Worm (Caenorhabditis elegans) whole organism, midembryonic: ENCODE measurements around the gene glb-15.

ENCODE experiments used
- T22C8.4 ChIP-seq: fragments of 200-800 bp; sonication (Bioruptor generic); IDR thresholded peaks from 2 replicates; pipeline ENCODE4 v1.3.6; 2022; ENCODE audit warnings: missing genetic modification characterization, missing compliant biosample characterization
- cog-1 ChIP-seq: sonication (generic microtip); optimal IDR thresholded peaks from 2 replicates; lab custom pipeline; 2016; ENCODE audit warnings: missing genetic modification characterization, missing compliant biosample characterization
- flt-1 ChIP-seq: fragments of 200-800 bp; sonication (Bioruptor generic); IDR thresholded peaks from 2 replicates; pipeline ENCODE4 v1.3.6; 2022; ENCODE audit warnings: missing genetic modification characterization, missing compliant biosample characterization
- klf-2 ChIP-seq: fragments of 200-800 bp; sonication (Bioruptor generic); conservative IDR thresholded peaks from 2 replicates; pipeline ENCODE4 v1.3.6; 2022; ENCODE audit warnings: missing genetic modification reagents, missing genetic modification characterization, missing compliant biosample characterization
- med-1 ChIP-seq: sonication (generic microtip); optimal IDR thresholded peaks from 2 replicates; lab custom pipeline; 2017; ENCODE audit warnings: missing genetic modification characterization, mild to moderate bottlenecking, missing compliant biosample characterization, antibody characterized with exemption, missing genetic modification reagents; ENCODE audit not compliant: insufficient read depth
- ref-1 ChIP-seq: fragments of 200-800 bp; sonication (Bioruptor generic); conservative IDR thresholded peaks from 2 replicates; pipeline ENCODE4 v1.3.6; 2022; ENCODE audit warnings: missing genetic modification reagents, missing genetic modification characterization, missing compliant biosample characterization
- tab-1 ChIP-seq: fragments of 200-800 bp; sonication (Bioruptor generic); IDR thresholded peaks from 2 replicates; pipeline ENCODE4 v1.3.6; 2022; ENCODE audit warnings: missing genetic modification characterization, missing compliant biosample characterization
- ztf-23 ChIP-seq: fragments of 200-800 bp; sonication (Bioruptor generic); IDR thresholded peaks from 2 replicates; pipeline ENCODE4 v1.3.6; 2022; ENCODE audit warnings: missing genetic modification reagents, missing genetic modification characterization, missing compliant biosample characterization
- ztf-29 ChIP-seq: fragments of 200-800 bp; sonication (Bioruptor generic); IDR thresholded peaks from 2 replicates; pipeline ENCODE4 v1.3.6; 2022; ENCODE audit warnings: missing genetic modification reagents, missing genetic modification characterization, missing compliant biosample characterization

The glb-15 gene

DNA sequence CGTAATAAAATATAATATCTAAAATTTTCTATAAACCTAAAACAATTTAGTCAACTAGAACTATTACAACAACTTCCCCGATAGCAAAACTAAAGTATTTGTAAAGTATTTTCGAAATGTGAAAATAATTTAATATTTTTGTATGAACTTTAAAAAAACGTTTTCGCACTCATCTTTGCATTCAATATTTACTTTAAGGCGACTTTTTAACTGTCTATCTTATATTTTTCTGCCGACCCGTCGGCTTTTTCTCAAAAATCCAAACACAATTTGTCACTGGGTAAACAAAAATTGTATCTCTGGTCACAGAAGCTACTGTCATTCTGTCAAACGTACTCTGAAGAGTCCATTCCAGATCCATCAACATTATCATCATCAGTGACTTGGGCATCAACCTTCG, 12.8 kb downstream of the glb-15 start:
- TF ChIP-seq ref-1 (GFP tag; lab: Robert Waterston, UW) (no peak), ztf-23 (GFP tag; lab: Robert Waterston, UW) (no peak), ztf-29 (no peak), klf-2 (GFP tag; lab: Robert Waterston, UW) (no peak), T22C8.4 (GFP tag; lab: Robert Waterston, UW) (no peak), flt-1 (GFP tag; lab: Robert Waterston, UW) (no peak), cog-1 (tag; lab: Kevin White, UChicago) (no peak), tab-1 (GFP tag; lab: Robert Waterston, UW) (no peak)

DNA sequence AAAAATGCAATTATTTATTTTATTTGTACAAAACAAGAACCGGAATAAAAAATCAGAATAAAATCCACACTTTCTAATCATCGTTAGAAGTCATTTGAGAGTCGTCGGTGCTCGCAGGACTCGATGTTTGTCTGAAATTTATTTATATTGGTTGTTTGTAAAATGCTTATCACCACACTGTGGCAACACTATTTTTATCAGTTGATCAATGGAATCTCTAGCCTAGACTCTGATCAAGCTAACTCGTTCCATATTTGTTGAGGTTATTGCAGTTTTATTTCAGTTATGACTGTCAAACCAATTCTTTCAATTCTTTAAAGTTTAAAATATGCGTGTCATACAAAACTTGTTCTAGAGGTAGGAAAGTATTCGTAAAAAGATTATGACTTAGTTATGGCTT, 13.6 kb downstream of the glb-15 start, which contains the start of gene dhs-20:
Gene dhs-20 (minus strand): TSS at position 80 of the 400 bp plus-strand sequence.
- no peak for TF ChIP-seq ztf-23 (GFP tag; lab: Robert Waterston, UW)
- TF ChIP-seq flt-1 (GFP tag; lab: Robert Waterston, UW), result no peak
- TF ChIP-seq cog-1 (tag; lab: Kevin White, UChicago), result no peak
- TF ChIP-seq T22C8.4 (GFP tag; lab: Robert Waterston, UW), result no peak
- no peak for TF ChIP-seq tab-1 (GFP tag; lab: Robert Waterston, UW)
- no peak for TF ChIP-seq med-1 (GFP tag; lab: Kevin White, UChicago)
- TF ChIP-seq ref-1 (GFP tag; lab: Robert Waterston, UW), result no peak
- TF ChIP-seq klf-2 (GFP tag; lab: Robert Waterston, UW), result no peak
- no peak for TF ChIP-seq ztf-29

DNA sequence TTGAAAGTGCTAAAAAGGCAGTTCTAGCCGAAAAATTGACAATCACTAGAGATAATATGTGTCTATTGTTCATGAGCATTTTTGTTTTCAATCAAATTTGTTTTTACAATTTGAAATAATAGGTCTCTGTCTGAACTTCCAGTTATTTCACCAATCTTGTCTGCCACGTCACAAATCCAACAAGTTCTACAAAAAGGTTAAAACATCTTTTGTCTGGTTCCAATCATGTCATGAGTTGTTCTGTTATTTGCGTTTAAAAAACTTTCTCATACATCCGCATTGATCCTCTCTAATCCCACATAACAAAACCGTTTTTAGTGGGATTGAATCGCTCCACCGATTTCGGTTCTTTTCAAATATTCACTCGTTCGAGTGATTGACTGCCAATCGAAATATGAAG, 17.3 kb downstream of the glb-15 start, which contains the start of gene F35B12.9:
Gene F35B12.9 (plus strand): TSS at position 372 of the 400 bp plus-strand sequence.
- TF ChIP-seq cog-1 (tag; lab: Kevin White, UChicago), result no peak
- TF ChIP-seq flt-1 (GFP tag; lab: Robert Waterston, UW), result no peak
- TF ChIP-seq ztf-29, result no peak
- TF ChIP-seq ztf-23 (GFP tag; lab: Robert Waterston, UW), result no peak
- TF ChIP-seq ref-1 (GFP tag; lab: Robert Waterston, UW), result no peak
- TF ChIP-seq T22C8.4 (GFP tag; lab: Robert Waterston, UW), result no peak
- no peak for TF ChIP-seq klf-2 (GFP tag; lab: Robert Waterston, UW)
- TF ChIP-seq tab-1 (GFP tag; lab: Robert Waterston, UW), result no peak
- no peak for TF ChIP-seq med-1 (GFP tag; lab: Kevin White, UChicago)

DNA sequence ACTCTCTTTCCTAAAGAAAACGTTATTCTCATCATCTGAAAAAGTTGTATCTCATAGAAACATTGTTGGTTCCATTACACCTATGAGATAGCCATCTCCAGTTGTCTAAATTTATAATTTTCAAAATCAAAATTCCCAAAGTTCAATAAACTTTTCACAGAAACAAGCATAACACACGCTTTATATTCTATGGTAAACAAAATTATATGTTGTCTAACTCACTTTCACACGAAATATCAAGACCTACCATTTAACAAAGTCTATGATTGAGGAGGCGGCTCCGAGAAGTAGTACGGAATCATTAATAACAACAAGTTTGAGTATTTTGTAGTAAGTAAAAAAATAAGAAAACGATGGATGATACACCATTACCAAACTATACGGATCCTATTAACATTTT, 19.3 kb downstream of the glb-15 start, which contains the start of gene srx-84:
Gene srx-84 (plus strand): TSS at position 301 of the 400 bp plus-strand sequence.
- TF ChIP-seq T22C8.4 (GFP tag; lab: Robert Waterston, UW), result no peak
- TF ChIP-seq ztf-29, result no peak
- TF ChIP-seq klf-2 (GFP tag; lab: Robert Waterston, UW), result no peak

DNA sequence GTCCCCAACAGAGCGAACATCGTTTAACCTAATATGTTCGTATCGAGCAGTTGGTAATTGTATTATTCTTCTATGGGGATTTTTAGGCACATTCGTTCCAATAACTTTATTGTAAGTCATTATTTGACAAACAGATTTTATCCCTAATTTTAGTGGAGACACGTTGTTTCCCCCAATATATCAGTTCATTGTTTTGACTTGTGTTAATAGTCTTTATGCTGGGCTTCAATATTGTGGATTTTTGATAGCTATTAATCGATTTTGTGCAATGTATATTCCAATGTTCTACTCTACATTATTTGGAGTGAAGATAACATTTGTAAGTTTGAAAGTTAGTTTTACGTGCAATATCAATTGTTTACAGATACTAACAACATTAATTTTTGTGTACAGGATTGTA, 24.2 kb downstream of the glb-15 start:
- no peak for TF ChIP-seq flt-1 (GFP tag; lab: Robert Waterston, UW)
- TF ChIP-seq ztf-23 (GFP tag; lab: Robert Waterston, UW), result no peak
- no peak for TF ChIP-seq med-1 (GFP tag; lab: Kevin White, UChicago)
- no peak for TF ChIP-seq tab-1 (GFP tag; lab: Robert Waterston, UW)
- no peak for TF ChIP-seq klf-2 (GFP tag; lab: Robert Waterston, UW)
- no peak for TF ChIP-seq ref-1 (GFP tag; lab: Robert Waterston, UW)
- TF ChIP-seq ztf-29, result no peak
- TF ChIP-seq cog-1 (tag; lab: Kevin White, UChicago), result no peak
- TF ChIP-seq T22C8.4 (GFP tag; lab: Robert Waterston, UW), result no peak

DNA sequence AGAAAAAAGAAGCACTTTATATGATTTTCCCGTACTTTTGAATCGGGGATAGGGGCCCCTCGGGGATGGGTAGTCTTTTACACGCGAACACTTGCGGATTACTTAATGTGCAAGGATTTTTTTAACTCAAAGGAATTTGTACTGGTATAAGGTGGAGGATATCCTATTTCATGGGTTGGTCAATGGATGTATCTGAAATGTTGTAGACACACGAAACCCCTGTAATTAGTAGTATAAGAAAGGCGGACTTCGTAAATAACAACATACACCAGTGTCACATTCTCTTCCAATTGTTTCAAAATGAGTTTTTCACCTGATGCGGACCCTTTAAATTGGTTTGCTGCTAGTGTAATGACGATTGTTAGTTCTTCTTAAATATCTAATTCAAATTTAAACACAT, 24.6 kb downstream of the glb-15 start, which contains the start of gene srx-80:
Gene srx-80 (plus strand): TSS at position 301 of the 400 bp plus-strand sequence.
- TF ChIP-seq ztf-23 (GFP tag; lab: Robert Waterston, UW) (no peak), T22C8.4 (GFP tag; lab: Robert Waterston, UW) (no peak), ref-1 (GFP tag; lab: Robert Waterston, UW) (no peak), flt-1 (GFP tag; lab: Robert Waterston, UW) (no peak), cog-1 (tag; lab: Kevin White, UChicago) (no peak), med-1 (GFP tag; lab: Kevin White, UChicago) (no peak), klf-2 (GFP tag; lab: Robert Waterston, UW) (no peak), tab-1 (GFP tag; lab: Robert Waterston, UW) (no peak), ztf-29 (no peak)

DNA sequence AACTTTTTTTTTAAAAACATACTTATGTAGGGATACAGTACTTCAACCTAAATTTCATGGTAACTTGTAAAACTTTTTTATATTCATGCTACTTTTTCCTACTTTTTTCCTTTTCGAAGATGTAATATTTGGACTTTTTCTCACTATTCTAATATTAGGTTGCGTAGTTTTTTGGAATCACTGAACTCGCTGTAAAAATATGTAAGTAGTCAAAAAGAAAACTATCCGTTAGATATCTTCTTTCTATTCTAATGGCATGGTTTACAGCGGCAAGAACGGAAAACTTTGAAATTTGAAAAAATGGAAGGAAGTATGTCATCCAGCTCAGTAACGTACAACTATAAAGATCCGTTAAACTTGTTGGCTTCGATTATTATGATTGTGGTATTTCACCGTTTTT, 28.6 kb downstream of the glb-15 start, which contains the start of gene srx-82:
Gene srx-82 (plus strand): TSS at position 301 of the 400 bp plus-strand sequence.
- TF ChIP-seq med-1 (GFP tag; lab: Kevin White, UChicago) (no peak), T22C8.4 (GFP tag; lab: Robert Waterston, UW) (no peak), cog-1 (tag; lab: Kevin White, UChicago) (no peak), ztf-29 (no peak), ztf-23 (GFP tag; lab: Robert Waterston, UW) (no peak), klf-2 (GFP tag; lab: Robert Waterston, UW) (no peak), tab-1 (GFP tag; lab: Robert Waterston, UW) (no peak)

DNA sequence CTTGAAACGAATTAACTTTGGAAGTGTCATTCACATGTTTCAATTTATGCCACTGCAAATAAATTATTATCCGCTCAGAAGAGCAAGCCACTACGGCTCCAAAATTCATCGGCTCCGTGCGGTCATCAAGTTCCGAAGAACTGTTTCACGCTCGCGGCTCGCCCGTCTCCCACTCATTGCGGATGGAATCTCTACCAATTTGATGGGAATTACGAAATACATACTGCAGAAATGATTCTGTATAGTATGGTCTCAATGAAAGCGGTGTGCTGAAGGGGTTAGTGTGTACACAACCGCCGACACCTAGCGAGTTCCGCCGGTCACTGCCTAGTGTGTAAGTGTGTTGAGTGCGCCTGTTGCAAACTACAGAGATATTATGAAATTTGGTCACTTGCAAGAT, 33.0 kb downstream of the glb-15 start:
- TF ChIP-seq tab-1 (GFP tag; lab: Robert Waterston, UW), result no peak
- no peak for TF ChIP-seq T22C8.4 (GFP tag; lab: Robert Waterston, UW)
- TF ChIP-seq ztf-29, result no peak
- TF ChIP-seq klf-2 (GFP tag; lab: Robert Waterston, UW), result no peak
- TF ChIP-seq ztf-23 (GFP tag; lab: Robert Waterston, UW), result no peak
- no peak for TF ChIP-seq ref-1 (GFP tag; lab: Robert Waterston, UW)
- no peak for TF ChIP-seq med-1 (GFP tag; lab: Kevin White, UChicago)
- no peak for TF ChIP-seq flt-1 (GFP tag; lab: Robert Waterston, UW)
- no peak for TF ChIP-seq cog-1 (tag; lab: Kevin White, UChicago)

DNA sequence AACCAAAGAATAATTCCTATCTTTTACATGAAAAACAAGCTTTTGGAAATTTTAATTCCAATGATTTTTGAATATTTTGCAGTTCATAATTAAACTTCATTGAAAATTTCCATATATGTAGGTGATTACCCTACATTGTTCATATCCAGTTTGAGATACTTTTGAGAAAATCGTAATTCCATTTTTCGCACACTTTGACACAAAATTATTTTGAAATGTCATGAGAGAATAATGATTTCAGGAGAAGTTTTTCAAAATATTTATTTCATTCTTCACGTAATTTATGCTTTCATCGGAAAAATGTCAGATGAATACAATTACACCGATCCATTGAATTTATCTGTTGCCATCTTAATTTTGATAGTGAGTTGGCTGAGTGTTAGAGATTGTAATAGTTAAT, 34.9 kb downstream of the glb-15 start, which contains the start of gene srx-88:
Gene srx-88 (plus strand): TSS at position 301 of the 400 bp plus-strand sequence.
- no peak for TF ChIP-seq flt-1 (GFP tag; lab: Robert Waterston, UW)
- no peak for TF ChIP-seq cog-1 (tag; lab: Kevin White, UChicago)
- TF ChIP-seq ref-1 (GFP tag; lab: Robert Waterston, UW), result no peak
- no peak for TF ChIP-seq klf-2 (GFP tag; lab: Robert Waterston, UW)
- no peak for TF ChIP-seq T22C8.4 (GFP tag; lab: Robert Waterston, UW)
- no peak for TF ChIP-seq ztf-23 (GFP tag; lab: Robert Waterston, UW)
- TF ChIP-seq tab-1 (GFP tag; lab: Robert Waterston, UW), result no peak
- TF ChIP-seq ztf-29, result no peak
- TF ChIP-seq med-1 (GFP tag; lab: Kevin White, UChicago), result no peak
